Fruit fly (Drosophila melanogaster): ENCODE results near the gene CG17349.

CG17349 gene

DNA sequence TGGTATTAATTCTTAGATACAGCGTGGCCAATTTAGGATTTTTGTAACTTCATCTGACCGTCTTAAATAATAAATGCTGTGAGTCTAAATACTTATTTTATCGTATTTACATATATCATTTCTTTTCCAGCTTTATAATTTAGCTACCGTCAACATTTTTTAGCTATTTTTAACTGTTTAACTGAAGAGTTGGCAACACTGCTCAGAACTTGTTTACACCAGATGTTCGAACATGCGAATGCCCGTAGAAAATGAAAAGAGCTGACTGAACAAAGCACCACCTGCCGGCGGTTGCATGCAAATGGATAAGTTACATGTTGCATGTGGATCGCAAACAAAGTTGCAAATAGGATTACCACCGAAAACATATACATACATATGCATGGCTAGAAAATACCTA, 6.7 kb upstream of the CG17349 start:
- TF ChIP-seq Abd-B (GFP tag; optimal IDR thresholded peaks at IDR 0.05) (no peak), Dif (GFP tag; optimal IDR thresholded peaks at IDR 0.05; ENCODE audit: partially characterized antibody) (no peak), HLH106 (tag; optimal IDR thresholded peaks at IDR 0.05) (peak; percentile 14), fru (GFP tag; optimal IDR thresholded peaks at IDR 0.05) (no peak), Vsx2 (GFP tag; optimal IDR thresholded peaks at IDR 0.05; ENCODE audit: partially characterized antibody) (no peak), foxo (GFP tag; optimal IDR thresholded peaks at IDR 0.05) (peak in 1 of 2 experiments; percentile 6), N (GFP tag; optimal IDR thresholded peaks at IDR 0.05) (no peak), Rel (GFP tag; optimal IDR thresholded peaks at IDR 0.05) (no peak), Rel (tag; optimal IDR thresholded peaks at IDR 0.05) (no peak), Hr78 (GFP tag; optimal IDR thresholded peaks at IDR 0.05) (no peak), dsf (GFP tag; optimal IDR thresholded peaks at IDR 0.05; ENCODE audit: borderline replicate concordance) (no peak), Hr83 (GFP tag; optimal IDR thresholded peaks at IDR 0.05; ENCODE audit: poor library complexity, severe bottlenecking) (no peak), Dfd (GFP tag; optimal IDR thresholded peaks at IDR 0.05) (no peak), usp (GFP tag; optimal IDR thresholded peaks at IDR 0.05) (no peak), Mio (GFP tag; optimal IDR thresholded peaks at IDR 0.05) (no peak), h (GFP tag; optimal IDR thresholded peaks at IDR 0.05) (peak; percentile 2), lola (GFP tag; optimal IDR thresholded peaks at IDR 0.05) (no peak), Hnf4 (GFP tag; optimal IDR thresholded peaks at IDR 0.05) (no peak), GATAd (GFP tag; optimal IDR thresholded peaks at IDR 0.05) (no peak), Sp1 (GFP tag; optimal IDR thresholded peaks at IDR 0.05) (no peak), pan (optimal IDR thresholded peaks at IDR 0.05) (no peak), br (GFP tag; optimal IDR thresholded peaks at IDR 0.05) (no peak), jim (GFP tag; optimal IDR thresholded peaks at IDR 0.05) (no peak), rgr (GFP tag; optimal IDR thresholded peaks at IDR 0.05) (no peak), woc (GFP tag; optimal IDR thresholded peaks at IDR 0.05) (peak; percentile 36), ey (GFP tag; optimal IDR thresholded peaks at IDR 0.05) (no peak), CrebA (GFP tag; optimal IDR thresholded peaks at IDR 0.05; ENCODE audit: borderline replicate concordance) (no peak), sage (GFP tag; optimal IDR thresholded peaks at IDR 0.05) (no peak), brk (GFP tag; optimal IDR thresholded peaks at IDR 0.05) (no peak), CG32264 (GFP tag; optimal IDR thresholded peaks at IDR 0.05) (no peak), dl (GFP tag; optimal IDR thresholded peaks at IDR 0.05; ENCODE audit: insufficient read depth in 1 of 2, partially characterized antibody in 2 of 2) (no peak), CG9705 (GFP tag; optimal IDR thresholded peaks at IDR 0.05) (no peak), Jra (GFP tag; optimal IDR thresholded peaks at IDR 0.05) (no peak), Myc (optimal IDR thresholded peaks at IDR 0.05) (peak; percentile 93)

- TF ChIP-seq br (GFP tag; optimal IDR thresholded peaks at IDR 0.05) (no peak), foxo (GFP tag; optimal IDR thresholded peaks at IDR 0.05) (no peak), N (GFP tag; optimal IDR thresholded peaks at IDR 0.05) (no peak), CG32264 (GFP tag; optimal IDR thresholded peaks at IDR 0.05) (no peak), GATAd (GFP tag; optimal IDR thresholded peaks at IDR 0.05) (no peak), Hr83 (GFP tag; optimal IDR thresholded peaks at IDR 0.05; ENCODE audit: poor library complexity, severe bottlenecking) (no peak), woc (GFP tag; optimal IDR thresholded peaks at IDR 0.05) (no peak)
Observed at dm6 chr2L:19364075-19364474, 6.2 kb upstream of the CG17349 start, which contains the start of gene CG13086. CG13086 (plus strand) TSS chr2L:19364375.

DNA sequence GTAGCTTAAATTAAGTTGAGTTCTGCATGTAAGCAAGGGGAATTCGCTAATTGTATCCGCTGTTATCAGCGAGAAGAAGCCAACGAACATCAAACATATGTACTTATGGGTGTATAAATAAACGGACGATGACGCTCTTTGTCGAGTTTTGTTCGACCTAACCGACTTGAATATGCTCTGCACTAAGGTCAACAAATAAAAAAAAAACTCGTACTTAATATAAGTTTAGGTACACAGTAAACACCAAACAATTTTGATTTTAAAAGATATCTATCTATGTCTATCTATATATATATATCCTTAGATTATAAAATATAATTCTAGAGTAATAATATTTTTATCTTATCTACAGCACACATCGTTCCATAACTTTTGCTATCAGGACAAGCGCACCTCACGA, 5.6 kb upstream of the CG17349 start:
- peak; percentile 58 for TF ChIP-seq fru (GFP tag; optimal IDR thresholded peaks at IDR 0.05)
- peak; percentile 23 for TF ChIP-seq tai (GFP tag; optimal IDR thresholded peaks at IDR 0.05)
- TF ChIP-seq Hr78 (GFP tag; optimal IDR thresholded peaks at IDR 0.05): no peak
- no peak for TF ChIP-seq Rel (GFP tag; optimal IDR thresholded peaks at IDR 0.05)
- peak; percentile 78 for TF ChIP-seq Rel (tag; optimal IDR thresholded peaks at IDR 0.05)
- peak in 1 of 2 experiments; percentile 74 for TF ChIP-seq foxo (GFP tag; optimal IDR thresholded peaks at IDR 0.05)
- peak; percentile 14 for TF ChIP-seq Hr83 (GFP tag; optimal IDR thresholded peaks at IDR 0.05; ENCODE audit: poor library complexity, severe bottlenecking)
- TF ChIP-seq HLH106 (tag; optimal IDR thresholded peaks at IDR 0.05): peak; percentile 56
- no peak for TF ChIP-seq Dfd (GFP tag; optimal IDR thresholded peaks at IDR 0.05)
- no peak for TF ChIP-seq dl (GFP tag; optimal IDR thresholded peaks at IDR 0.05; ENCODE audit: insufficient read depth in 1 of 2, partially characterized antibody in 2 of 2)
- peak; percentile 43 for TF ChIP-seq Hnf4 (GFP tag; optimal IDR thresholded peaks at IDR 0.05)
- no peak for TF ChIP-seq br (GFP tag; optimal IDR thresholded peaks at IDR 0.05)
- peak; percentile 37 for TF ChIP-seq ey (GFP tag; optimal IDR thresholded peaks at IDR 0.05)
- no peak for TF ChIP-seq CrebA (GFP tag; optimal IDR thresholded peaks at IDR 0.05; ENCODE audit: borderline replicate concordance)
- no peak for TF ChIP-seq pan (optimal IDR thresholded peaks at IDR 0.05)
- no peak for TF ChIP-seq Abd-B (GFP tag; optimal IDR thresholded peaks at IDR 0.05)
- TF ChIP-seq h (GFP tag; optimal IDR thresholded peaks at IDR 0.05): peak; percentile 61
- TF ChIP-seq Mio (GFP tag; optimal IDR thresholded peaks at IDR 0.05): no peak
- peak; percentile 68 for TF ChIP-seq OdsH (GFP tag; optimal IDR thresholded peaks at IDR 0.05)
- TF ChIP-seq GATAd (GFP tag; optimal IDR thresholded peaks at IDR 0.05): no peak
- TF ChIP-seq Myc (optimal IDR thresholded peaks at IDR 0.05): no peak
- no peak for TF ChIP-seq N (GFP tag; optimal IDR thresholded peaks at IDR 0.05)
- peak; percentile 51 for TF ChIP-seq sage (GFP tag; optimal IDR thresholded peaks at IDR 0.05)
- TF ChIP-seq Sp1 (GFP tag; optimal IDR thresholded peaks at IDR 0.05): peak; percentile 63
- peak; percentile 57 for TF ChIP-seq brk (GFP tag; optimal IDR thresholded peaks at IDR 0.05)
- no peak for TF ChIP-seq CG9705 (GFP tag; optimal IDR thresholded peaks at IDR 0.05)
- TF ChIP-seq jim (GFP tag; optimal IDR thresholded peaks at IDR 0.05): no peak
- TF ChIP-seq Jra (GFP tag; optimal IDR thresholded peaks at IDR 0.05): no peak
- no peak for TF ChIP-seq sv (GFP tag; optimal IDR thresholded peaks at IDR 0.05)
- TF ChIP-seq dsf (GFP tag; optimal IDR thresholded peaks at IDR 0.05; ENCODE audit: borderline replicate concordance): no peak
- peak; percentile 82 for TF ChIP-seq rgr (GFP tag; optimal IDR thresholded peaks at IDR 0.05)
- no peak for TF ChIP-seq lola (GFP tag; optimal IDR thresholded peaks at IDR 0.05)
- no peak for TF ChIP-seq woc (GFP tag; optimal IDR thresholded peaks at IDR 0.05)
- peak; percentile 29 for TF ChIP-seq dmrt93B (GFP tag; optimal IDR thresholded peaks at IDR 0.05)
- no peak for TF ChIP-seq Dif (GFP tag; optimal IDR thresholded peaks at IDR 0.05; ENCODE audit: partially characterized antibody)
- TF ChIP-seq Vsx2 (GFP tag; optimal IDR thresholded peaks at IDR 0.05; ENCODE audit: partially characterized antibody): no peak
- TF ChIP-seq psq (GFP tag; optimal IDR thresholded peaks at IDR 0.05): peak; percentile 62
- TF ChIP-seq usp (GFP tag; optimal IDR thresholded peaks at IDR 0.05): no peak
- peak; percentile 9 for TF ChIP-seq CG32264 (GFP tag; optimal IDR thresholded peaks at IDR 0.05)
